Worm (Caenorhabditis elegans) whole organism, L1 larva: ENCODE data around the gene Y47D3A.31.

Experiments used
- C04F5.9 ChIP-seq: sonication (generic microtip); optimal IDR thresholded peaks from 2 replicates; lab custom pipeline; 2016; ENCODE audit warnings: missing genetic modification characterization, missing compliant biosample characterization
- C16A3.4 ChIP-seq: fragments of 150-350 bp; optimal IDR thresholded peaks from 2 replicates; lab custom pipeline; 2014; ENCODE audit warnings: missing biosample characterization, missing genetic modification characterization
- C34B4.2 ChIP-seq: sonication (generic microtip); optimal IDR thresholded peaks from 2 replicates; lab custom pipeline; 2017; ENCODE audit warnings: mild to moderate bottlenecking, missing genetic modification characterization, missing compliant biosample characterization
- F16B12.6 ChIP-seq: fragments of 150-350 bp; optimal IDR thresholded peaks from 2 replicates; lab custom pipeline; 2014; ENCODE audit warnings: missing biosample characterization, missing genetic modification characterization
- Y116A8C.19 ChIP-seq: sonication (generic microtip); optimal IDR thresholded peaks from 2 replicates; lab custom pipeline; 2016; ENCODE audit warnings: missing compliant biosample characterization, missing genetic modification characterization, borderline replicate concordance
- alr-1 ChIP-seq: fragments of 200-800 bp; sonication (Bioruptor generic); optimal IDR thresholded peaks from 2 replicates; lab custom pipeline; 2018; ENCODE audit warnings: borderline replicate concordance, mild to moderate bottlenecking, missing genetic modification characterization, missing compliant biosample characterization
- aly-2 ChIP-seq: fragments of 150-350 bp; optimal IDR thresholded peaks from 2 replicates; lab custom pipeline; 2014; ENCODE audit warnings: missing biosample characterization, missing genetic modification characterization
- ceh-63 ChIP-seq: fragments of 200-800 bp; sonication (Bioruptor generic); optimal IDR thresholded peaks from 2 replicates; lab custom pipeline; 2018; ENCODE audit warnings: mild to moderate bottlenecking, missing genetic modification characterization, missing compliant biosample characterization
- ceh-8 ChIP-seq: fragments of 200-800 bp; sonication (Bioruptor generic); optimal IDR thresholded peaks from 2 replicates; lab custom pipeline; 2018; ENCODE audit warnings: mild to moderate bottlenecking, missing genetic modification characterization, moderate library complexity, missing compliant biosample characterization
- ceh-88 ChIP-seq: fragments of 200-800 bp; sonication (Bioruptor generic); IDR thresholded peaks from 2 replicates; pipeline ENCODE4 v1.3.6; 2022; ENCODE audit warnings: missing genetic modification characterization, missing compliant biosample characterization
- dpl-1 ChIP-seq, 3 experiments: fragments of 150-350 bp in 2 of 3; sonication (generic microtip) in 1 of 3; optimal IDR thresholded peaks; 2 replicates each; lab custom pipeline; 2014 to 2017; ENCODE audit warnings: missing biosample characterization in 3 of 3, missing genetic modification characterization in 3 of 3, missing genetic modification reagents in 3 of 3
- dsc-1 ChIP-seq: sonication (generic microtip); optimal IDR thresholded peaks from 2 replicates; lab custom pipeline; 2016; ENCODE audit warnings: mild to moderate bottlenecking, missing genetic modification characterization, missing compliant biosample characterization
- efl-1 ChIP-seq, 4 experiments: fragments of 150-350 bp; optimal IDR thresholded peaks in 3 of 4; peaks in 1 of 4; 1 replicate in 1 of 4; 2 replicates in 3 of 4; lab custom pipeline; 2014; ENCODE audit warnings: missing biosample characterization in 2 of 4, missing genetic modification characterization in 2 of 4, missing genetic modification reagents in 2 of 4
- elt-2 ChIP-seq: sonication (generic microtip); optimal IDR thresholded peaks from 2 replicates; lab custom pipeline; 2016; ENCODE audit warnings: missing genetic modification characterization, mild to moderate bottlenecking, inconsistent platforms, missing compliant biosample characterization, missing genetic modification reagents
- elt-3 ChIP-seq, 6 experiments: fragments of 150-350 bp in 1 of 6; sonication (generic microtip); optimal IDR thresholded peaks; 2 replicates each; lab custom pipeline; 2017 to 2018; ENCODE audit warnings: missing biosample characterization in 6 of 6, missing genetic modification characterization in 6 of 6, inconsistent platforms in 1 of 6
- fkh-4 ChIP-seq: sonication (generic microtip); optimal IDR thresholded peaks from 2 replicates; lab custom pipeline; 2016; ENCODE audit warnings: missing compliant biosample characterization, missing genetic modification characterization, borderline replicate concordance
- fkh-8 ChIP-seq: sonication (generic microtip); optimal IDR thresholded peaks from 2 replicates; lab custom pipeline; 2016; ENCODE audit warnings: mild to moderate bottlenecking, missing genetic modification characterization, missing compliant biosample characterization
- fos-1 ChIP-seq: fragments of 150-350 bp; optimal IDR thresholded peaks from 2 replicates; lab custom pipeline; 2014; ENCODE audit warnings: missing biosample characterization, missing genetic modification characterization
- hlh-17 ChIP-seq: fragments of 200-800 bp; sonication (Bioruptor generic); optimal IDR thresholded peaks from 2 replicates; lab custom pipeline; 2018; ENCODE audit warnings: missing genetic modification characterization, mild to moderate bottlenecking, missing compliant biosample characterization, moderate library complexity, borderline replicate concordance
- hlh-4 ChIP-seq: sonication (generic microtip); optimal IDR thresholded peaks from 2 replicates; lab custom pipeline; 2016; ENCODE audit warnings: mild to moderate bottlenecking, missing genetic modification characterization, missing compliant biosample characterization
- hpl-2 ChIP-seq: fragments of 150-350 bp; optimal IDR thresholded peaks from 2 replicates; lab custom pipeline; 2014; ENCODE audit warnings: missing biosample characterization, missing genetic modification reagents, missing genetic modification characterization
- isw-1 ChIP-seq: fragments of 200-800 bp; sonication (Bioruptor generic); IDR thresholded peaks from 2 replicates; pipeline ENCODE4 v1.3.6; 2022; ENCODE audit warnings: missing genetic modification characterization, missing compliant biosample characterization
- lin-15B ChIP-seq: fragments of 150-350 bp; sonication (generic microtip); optimal IDR thresholded peaks from 3 replicates; lab custom pipeline; 2014; ENCODE audit warnings: missing biosample characterization, missing genetic modification characterization
- lin-39 ChIP-seq: fragments of 150-350 bp; optimal IDR thresholded peaks from 2 replicates; lab custom pipeline; 2014; ENCODE audit warnings: missing biosample characterization, missing genetic modification reagents, missing genetic modification characterization
- lsy-2 ChIP-seq, 2 experiments: fragments of 150-350 bp; optimal IDR thresholded peaks; 2 replicates each; lab custom pipeline; 2014; ENCODE audit warnings: missing biosample characterization in 2 of 2, missing genetic modification characterization in 2 of 2
- mef-2 ChIP-seq: fragments of 150-350 bp; optimal IDR thresholded peaks from 2 replicates; lab custom pipeline; 2014; ENCODE audit warnings: missing biosample characterization, missing genetic modification characterization
- nhr-11 ChIP-seq: fragments of 150-350 bp; optimal IDR thresholded peaks from 2 replicates; lab custom pipeline; 2014; ENCODE audit warnings: missing biosample characterization, missing genetic modification characterization
- nhr-19 ChIP-seq: fragments of 200-800 bp; sonication (Bioruptor generic); conservative IDR thresholded peaks from 2 replicates; pipeline ENCODE4 v1.3.6; 2022; ENCODE audit warnings: missing genetic modification characterization, missing compliant biosample characterization
- nhr-20 ChIP-seq: sonication (generic microtip); optimal IDR thresholded peaks from 2 replicates; lab custom pipeline; 2016; ENCODE audit warnings: mild to moderate bottlenecking, missing genetic modification characterization, missing compliant biosample characterization
- nhr-28 ChIP-seq: fragments of 150-350 bp; optimal IDR thresholded peaks from 2 replicates; lab custom pipeline; 2014; ENCODE audit warnings: missing biosample characterization, missing genetic modification characterization
- nhr-76 ChIP-seq: sonication (generic microtip); optimal IDR thresholded peaks from 2 replicates; lab custom pipeline; 2017; ENCODE audit warnings: missing biosample characterization, missing genetic modification characterization
- nhr-77 ChIP-seq: fragments of 150-350 bp; optimal IDR thresholded peaks from 2 replicates; lab custom pipeline; 2014; ENCODE audit warnings: missing biosample characterization, missing genetic modification characterization
- nhr-84 ChIP-seq: sonication (generic microtip); optimal IDR thresholded peaks from 2 replicates; lab custom pipeline; 2017; ENCODE audit warnings: missing biosample characterization, missing genetic modification characterization
- nhr-85 ChIP-seq: sonication (generic microtip); peaks from one replicate; lab custom pipeline; 2016; ENCODE audit warnings: missing genetic modification characterization, inconsistent platforms, missing compliant biosample characterization
- pax-3 ChIP-seq: fragments of 200-800 bp; sonication (Bioruptor generic); optimal IDR thresholded peaks from 2 replicates; lab custom pipeline; 2018; ENCODE audit warnings: mild to moderate bottlenecking, missing genetic modification characterization, moderate library complexity, missing compliant biosample characterization
- rnt-1 ChIP-seq: sonication (generic microtip); optimal IDR thresholded peaks from 2 replicates; lab custom pipeline; 2016; ENCODE audit warnings: mild to moderate bottlenecking, missing genetic modification characterization, moderate library complexity, missing compliant biosample characterization
- sox-4 ChIP-seq: sonication (generic microtip); optimal IDR thresholded peaks from 2 replicates; lab custom pipeline; 2016; ENCODE audit warnings: missing genetic modification characterization, missing compliant biosample characterization
- sup-37 ChIP-seq: fragments of 200-800 bp; sonication (Bioruptor generic); optimal IDR thresholded peaks from 2 replicates; lab custom pipeline; 2018; ENCODE audit warnings: mild to moderate bottlenecking, missing genetic modification characterization, missing compliant biosample characterization
- unc-130 ChIP-seq: fragments of 150-350 bp; optimal IDR thresholded peaks from 2 replicates; lab custom pipeline; 2017; ENCODE audit warnings: missing biosample characterization, missing genetic modification characterization, inconsistent platforms
- unc-30 ChIP-seq: sonication (generic microtip); optimal IDR thresholded peaks from 2 replicates; lab custom pipeline; 2017; ENCODE audit warnings: missing biosample characterization, missing genetic modification characterization
- unc-86 ChIP-seq: sonication (generic microtip); optimal IDR thresholded peaks from 2 replicates; lab custom pipeline; 2016; ENCODE audit warnings: missing genetic modification characterization, missing compliant biosample characterization

The Y47D3A.31 gene

DNA sequence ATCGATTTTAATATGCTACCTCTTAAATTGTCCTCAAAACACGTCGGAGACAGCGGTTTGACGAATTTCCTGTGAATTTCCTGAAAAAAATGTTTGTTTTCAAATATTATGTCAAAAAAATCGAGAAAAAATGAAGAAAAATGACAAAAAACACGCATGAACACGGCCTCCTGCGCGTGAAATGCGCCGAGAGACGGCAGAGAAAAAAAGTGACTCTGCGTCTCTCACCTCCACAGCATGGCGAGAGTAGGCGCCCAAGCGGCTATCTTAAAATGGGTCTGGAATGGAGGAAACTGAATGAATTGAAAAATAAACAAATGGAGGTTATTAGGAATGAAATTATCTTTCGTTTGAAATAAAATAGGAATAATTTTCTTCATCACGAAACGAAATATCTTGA, 46.2 kb downstream of the Y47D3A.31 start (continued):
- TF ChIP-seq lin-15B (tag; lab: Kevin White, UChicago) (peak; percentile 57), rnt-1 (peak; percentile 96), fkh-4 (peak; percentile 57), sup-37 (GFP tag; lab: Kevin White, UChicago) (peak; percentile 34), C34B4.2 (tag; lab: Kevin White, UChicago) (no peak), fos-1 (tag; lab: Kevin White, UChicago) (no peak), lsy-2 (tag; optimal IDR thresholded peaks at IDR 0.05; lab: Kevin White, UChicago) (peak; percentile 61 to 74), hpl-2 (GFP tag; lab: Kevin White, UChicago) (no peak), dsc-1 (tag; lab: Kevin White, UChicago) (peak; percentile 82), unc-86 (tag; lab: Kevin White, UChicago) (peak; percentile 77), F16B12.6 (tag; lab: Kevin White, UChicago) (peak; percentile 59), nhr-76 (tag; lab: Kevin White, UChicago) (no peak), nhr-85 (peak; percentile 70), hlh-4 (tag; lab: Kevin White, UChicago) (no peak), elt-2 (tag; lab: Kevin White, UChicago) (peak; percentile 57), efl-1 (optimal IDR thresholded peaks at IDR 0.05; lab: Kevin White, UChicago) (peak; percentile 88), efl-1 (GFP tag; optimal IDR thresholded peaks at IDR 0.05 in 1 of 2; lab: Kevin White, UChicago) (peak; percentile 78 to 98), sox-4 (tag; lab: Kevin White, UChicago) (peak; percentile 53), nhr-19 (GFP tag; lab: Robert Waterston, UW) (peak; percentile 80; the same call in 1 of the 2 replicates), mef-2 (tag; lab: Kevin White, UChicago) (no peak), dpl-1 (GFP tag; optimal IDR thresholded peaks at IDR 0.05; lab: Kevin White, UChicago) (peak; percentile 64 to 81 (median 75)), unc-130 (no peak), aly-2 (tag; lab: Kevin White, UChicago) (no peak), ceh-88 (GFP tag; lab: Robert Waterston, UW) (0 out of 2 replicates have a peak, but pooled peaks have one; percentile 17), nhr-11 (tag; lab: Kevin White, UChicago) (peak; percentile 38), pax-3 (tag; lab: Kevin White, UChicago) (peak; percentile 72), alr-1 (tag; lab: Kevin White, UChicago) (peak; percentile 43), hlh-17 (no peak), unc-30 (tag; lab: Kevin White, UChicago) (no peak), ceh-63 (GFP tag; lab: Kevin White, UChicago) (no peak), elt-3 (tag; optimal IDR thresholded peaks at IDR 0.05; lab: Kevin White, UChicago) (peak in 1 of 6 experiments; percentile 45), lin-39 (peak; percentile 57), Y116A8C.19 (tag; lab: Kevin White, UChicago) (no peak), isw-1 (peak; percentile 71), nhr-84 (tag; lab: Kevin White, UChicago) (no peak), C04F5.9 (tag; lab: Kevin White, UChicago) (peak; percentile 69), nhr-20 (tag; lab: Kevin White, UChicago) (peak; percentile 69), nhr-77 (tag; lab: Kevin White, UChicago) (peak; percentile 44), ceh-8 (GFP tag; lab: Kevin White, UChicago) (peak; percentile 62), C16A3.4 (peak; percentile 29), nhr-28 (no peak)
- TF ChIP-seq, all 84 proteins: peak for 55

DNA sequence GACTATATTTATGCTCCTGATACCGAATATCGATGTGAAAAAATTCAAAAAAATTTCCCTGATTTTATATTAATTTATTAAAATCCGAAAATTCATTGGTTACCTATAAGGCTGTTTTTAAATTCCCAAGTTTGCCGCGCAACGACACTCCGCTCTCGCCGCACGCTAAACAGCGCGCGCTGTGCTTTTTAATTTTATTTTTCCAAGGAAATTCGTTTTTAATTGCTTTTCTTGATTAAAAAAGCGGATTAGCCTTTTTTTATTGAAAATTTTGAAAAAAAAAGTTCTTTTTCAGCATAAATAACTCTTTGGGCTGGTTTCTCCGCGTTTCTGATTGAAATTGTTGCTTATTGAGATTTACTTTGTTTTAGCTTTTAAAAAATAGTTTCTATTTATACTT, 49.7 kb downstream of the Y47D3A.31 start:
- TF ChIP-seq efl-1 (optimal IDR thresholded peaks at IDR 0.05; lab: Kevin White, UChicago), result peak in 1 of 2 experiments; percentile 72
- TF ChIP-seq efl-1 (GFP tag; optimal IDR thresholded peaks at IDR 0.05 in 1 of 2; lab: Kevin White, UChicago), result no peak
- TF ChIP-seq fkh-8 (tag; lab: Kevin White, UChicago), result no peak
